Fruit fly (Drosophila melanogaster): Measurements from ENCODE around the gene CG32037.

The CG32037 gene

DNA sequence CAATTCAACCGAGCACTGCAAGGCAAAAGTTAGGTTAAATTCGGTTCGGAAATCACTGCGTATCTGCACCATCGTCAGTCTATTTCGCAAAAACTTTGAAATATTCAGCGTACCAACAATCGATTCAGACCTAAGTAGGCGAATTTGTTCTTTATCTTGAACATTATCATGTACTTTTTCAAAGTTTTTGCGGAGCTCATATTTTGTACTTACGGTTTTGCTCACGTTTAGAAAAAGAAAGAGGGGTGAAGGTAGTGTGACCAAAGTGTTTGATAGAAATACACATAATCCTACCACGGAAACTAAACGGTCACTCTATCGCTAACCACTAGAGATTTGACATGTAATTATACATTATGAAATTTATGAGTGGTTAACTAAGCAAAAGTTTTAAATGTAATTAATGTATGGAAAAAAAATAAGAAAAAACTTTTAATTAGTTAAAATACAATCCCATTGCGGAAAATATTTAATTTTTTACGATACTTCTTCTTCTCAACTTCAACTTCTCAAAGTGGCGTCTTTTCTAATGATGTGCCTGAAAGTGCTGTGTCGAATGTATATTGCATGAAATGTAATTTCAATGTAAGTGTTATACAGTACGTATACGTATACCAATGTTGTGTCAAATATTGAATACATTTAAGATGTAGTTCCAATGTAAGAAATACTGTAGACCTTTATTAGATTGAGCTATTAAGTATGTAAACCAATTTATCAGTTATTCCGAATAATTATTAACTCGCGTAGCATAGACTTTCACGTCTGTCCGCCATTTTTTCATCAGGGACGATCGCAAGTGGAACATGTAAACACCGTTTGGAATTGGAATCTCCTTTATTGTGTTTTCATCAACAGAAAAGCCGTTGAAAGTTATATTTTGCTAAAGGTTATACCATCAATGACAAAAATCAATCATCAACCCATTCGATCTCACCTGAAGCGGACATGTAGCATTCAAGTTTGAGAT, 19.6 kb upstream of the CG32037 start, which contains the start of gene RpS9 (continued):
- peak; percentile 58 for TF ChIP-seq lab (GFP tag; optimal IDR thresholded peaks at IDR 0.05)
- TF ChIP-seq CG33557 (GFP tag; optimal IDR thresholded peaks at IDR 0.05): peak; percentile 13
- TF ChIP-seq CG8765 (GFP tag; IDR thresholded peaks at IDR 0.05): no peak
- TF ChIP-seq CG17385 (GFP tag; optimal IDR thresholded peaks at IDR 0.05): peak; percentile 36
- TF ChIP-seq Dp (GFP tag; optimal IDR thresholded peaks at IDR 0.05): peak; percentile 8
- TF ChIP-seq CG12071 (GFP tag; optimal IDR thresholded peaks at IDR 0.05): peak; percentile 20
- peak; percentile 43 for TF ChIP-seq CG12219 (GFP tag; optimal IDR thresholded peaks at IDR 0.05)
- TF ChIP-seq Jarid2 (GFP tag; optimal IDR thresholded peaks at IDR 0.05): peak; percentile 69
- TF ChIP-seq Xrp1 (GFP tag; IDR thresholded peaks at IDR 0.05): 0 out of 2 replicates have a peak, but pooled peaks have one; percentile 21
- TF ChIP-seq CG34422 (GFP tag; IDR thresholded peaks at IDR 0.05): peak; percentile 48; the same call in 1 of the 3 replicates
- TF ChIP-seq crol (GFP tag; IDR thresholded peaks at IDR 0.05): no peak
- peak; percentile 70 for TF ChIP-seq pfk (GFP tag; optimal IDR thresholded peaks at IDR 0.05)
- no peak for TF ChIP-seq Awh (GFP tag; IDR thresholded peaks at IDR 0.05)
- TF ChIP-seq yki (optimal IDR thresholded peaks at IDR 0.05): no peak
- no peak for TF ChIP-seq unc-4 (GFP tag; IDR thresholded peaks at IDR 0.05; ENCODE audit: partially characterized antibody)
- 0 out of 2 replicates have a peak, but pooled peaks have one; percentile 19 for TF ChIP-seq CG4360 (GFP tag; IDR thresholded peaks at IDR 0.05)
- TF ChIP-seq CG10654 (GFP tag; optimal IDR thresholded peaks at IDR 0.05): no peak
- TF ChIP-seq CG15269 (tag; optimal IDR thresholded peaks at IDR 0.05): peak; percentile 41
- peak; percentile 87 for TF ChIP-seq sens (GFP tag)
- peak; percentile 24 for TF ChIP-seq Meics (GFP tag; optimal IDR thresholded peaks at IDR 0.05)
- TF ChIP-seq chif (GFP tag; optimal IDR thresholded peaks at IDR 0.05): no peak
- no peak for TF ChIP-seq ham (GFP tag; IDR thresholded peaks at IDR 0.05)
- peak; percentile 54; the same call in 1 of the 3 replicates for TF ChIP-seq knrl (GFP tag; IDR thresholded peaks at IDR 0.05; ENCODE audit: partially characterized antibody)
- no peak for TF ChIP-seq Pdp1 (GFP tag; optimal IDR thresholded peaks at IDR 0.05)
- TF ChIP-seq repo (GFP tag; optimal IDR thresholded peaks at IDR 0.05): no peak
- TF ChIP-seq CG34224 (GFP tag; IDR thresholded peaks at IDR 0.05; ENCODE audit: partially characterized antibody): no peak
- peak; percentile 42; the same call in 1 of the 2 replicates for TF ChIP-seq sob (GFP tag; IDR thresholded peaks at IDR 0.05)
- TF ChIP-seq sens-2 (GFP tag; IDR thresholded peaks at IDR 0.05): no peak
- TF ChIP-seq CG5180 (GFP tag; optimal IDR thresholded peaks at IDR 0.05): peak; percentile 4
- TF ChIP-seq chm (GFP tag; IDR thresholded peaks at IDR 0.05): no peak
- no peak for TF ChIP-seq B-H2 (GFP tag; optimal IDR thresholded peaks at IDR 0.05)
- no peak for TF ChIP-seq pnt (GFP tag; optimal IDR thresholded peaks at IDR 0.05)
- peak; percentile 72 for TF ChIP-seq Max (GFP tag; optimal IDR thresholded peaks at IDR 0.05)
- no peak for TF ChIP-seq CG4328 (GFP tag; optimal IDR thresholded peaks at IDR 0.05)
- TF ChIP-seq Hr51 (GFP tag; optimal IDR thresholded peaks at IDR 0.05): peak in 1 of 2 experiments; percentile 18
- no peak for TF ChIP-seq CG6813 (GFP tag; optimal IDR thresholded peaks at IDR 0.05)
- no peak for TF ChIP-seq Doc2 (GFP tag; IDR thresholded peaks at IDR 0.05)
- TF ChIP-seq trh (GFP tag; optimal IDR thresholded peaks at IDR 0.05): no peak
- TF ChIP-seq eve (GFP tag; optimal IDR thresholded peaks at IDR 0.05): peak in 1 of 2 experiments; percentile 59
- peak; percentile 24 for TF ChIP-seq Nf-YC (tag; optimal IDR thresholded peaks at IDR 0.05)
- no peak for TF ChIP-seq Rx (GFP tag; IDR thresholded peaks at IDR 0.05)
- no peak for TF ChIP-seq Hsf (GFP tag; optimal IDR thresholded peaks at IDR 0.05)
- TF ChIP-seq az2 (GFP tag; optimal IDR thresholded peaks at IDR 0.05): no peak
- no peak for TF ChIP-seq HLH54F (GFP tag; optimal IDR thresholded peaks at IDR 0.05)
- no peak for TF ChIP-seq Kr (GFP tag; optimal IDR thresholded peaks at IDR 0.05)
- no peak for TF ChIP-seq CG10565 (GFP tag; optimal IDR thresholded peaks at IDR 0.05)
- TF ChIP-seq shn (GFP tag; optimal IDR thresholded peaks at IDR 0.05): no peak
- TF ChIP-seq CG12391 (tag; optimal IDR thresholded peaks at IDR 0.05): peak; percentile 45

Measured in whole organism, embryonic.